Worm (Caenorhabditis elegans) whole organism, L4 larva: Measurements from ENCODE around the gene cut-2.

ENCODE experiments used
- daf-19 ChIP-seq: fragments of 200-800 bp; sonication (Bioruptor generic); conservative IDR thresholded peaks from 2 replicates; pipeline ENCODE4 v1.3.6; 2022; ENCODE audit warnings: missing genetic modification characterization, missing compliant biosample characterization
- dpl-1 ChIP-seq: fragments of 150-350 bp; optimal IDR thresholded peaks from 2 replicates; lab custom pipeline; 2014; ENCODE audit warnings: missing biosample characterization, missing genetic modification reagents, missing genetic modification characterization
- egl-27 ChIP-seq: sonication (generic microtip); optimal IDR thresholded peaks from 3 replicates; lab custom pipeline; 2017; ENCODE audit warnings: missing biosample characterization, missing genetic modification reagents, missing genetic modification characterization
- fkh-10 ChIP-seq: fragments of 150-350 bp; optimal IDR thresholded peaks from 2 replicates; lab custom pipeline; 2014; ENCODE audit warnings: missing biosample characterization, missing genetic modification reagents, missing genetic modification characterization
- lim-7 ChIP-seq: fragments of 200-800 bp; sonication (Bioruptor generic); IDR thresholded peaks from 2 replicates; pipeline ENCODE4 v1.3.6; 2022; ENCODE audit warnings: missing genetic modification characterization, missing compliant biosample characterization
- nhr-11 ChIP-seq: fragments of 150-350 bp; optimal IDR thresholded peaks from 2 replicates; lab custom pipeline; 2014; ENCODE audit warnings: missing biosample characterization, missing genetic modification characterization
- pha-4 ChIP-seq, 2 experiments: fragments of 150-350 bp in 1 of 2; fragments of 200-800 bp in 1 of 2; sonication (Bioruptor generic) in 1 of 2; IDR thresholded peaks in 1 of 2; optimal IDR thresholded peaks in 1 of 2; 2 replicates each; pipeline versions ENCODE4 v1.3.6 to Lab custom; 2014 to 2022; ENCODE audit warnings: missing genetic modification characterization in 2 of 2, missing genetic modification reagents in 2 of 2, missing biosample characterization in 1 of 2, missing compliant biosample characterization in 1 of 2
- zag-1 ChIP-seq: fragments of 150-350 bp; optimal IDR thresholded peaks from 2 replicates; lab custom pipeline; 2014; ENCODE audit warnings: missing biosample characterization, missing genetic modification characterization
- ztf-11 ChIP-seq: fragments of 150-350 bp; optimal IDR thresholded peaks from 2 replicates; lab custom pipeline; 2014; ENCODE audit warnings: missing biosample characterization, missing genetic modification characterization

- TF ChIP-seq dpl-1 (GFP tag; lab: Kevin White, UChicago) (no peak), pha-4 (GFP tag; IDR thresholded peaks at IDR 0.05; lab: Robert Waterston, UW) (no peak), pha-4 (tag; optimal IDR thresholded peaks at IDR 0.05; lab: Kevin White, UChicago) (no peak), nhr-11 (tag; lab: Kevin White, UChicago) (no peak), zag-1 (tag; lab: Kevin White, UChicago) (no peak), egl-27 (no peak), ztf-11 (tag; lab: Kevin White, UChicago) (no peak), lim-7 (no peak), daf-19 (GFP tag; lab: Robert Waterston, UW) (no peak), fkh-10 (GFP tag; lab: Kevin White, UChicago) (no peak)
Observed at ce11 chrV:13408440-13408839, 6.3 kb upstream of the cut-2 start.
